Fruit fly (Drosophila melanogaster) whole organism, prepupa: ENCODE measurements around the gene SkpA.

Experiments
- Blimp-1 ChIP-seq: fragments of 200-800 bp; sonication (Bioruptor generic); optimal IDR thresholded peaks from 3 replicates; lab custom pipeline; 2017; ENCODE audit warnings: missing biosample characterization, missing genetic modification characterization, mild to moderate bottlenecking, moderate library complexity, missing genetic modification reagents
- CG34406 ChIP-seq: fragments of 200-800 bp; sonication (Bioruptor generic); optimal IDR thresholded peaks from 3 replicates; lab custom pipeline; 2016; ENCODE audit warnings: missing biosample characterization, missing genetic modification characterization
- CG6854 ChIP-seq: fragments of 200-800 bp; sonication (Bioruptor generic); optimal IDR thresholded peaks from 2 replicates; lab custom pipeline; 2017; ENCODE audit warnings: missing biosample characterization, mild to moderate bottlenecking, missing genetic modification characterization
- Sox102F ChIP-seq: fragments of 200-800 bp; sonication (Bioruptor generic); optimal IDR thresholded peaks from 2 replicates; lab custom pipeline; 2016; ENCODE audit warnings: missing biosample characterization, mild to moderate bottlenecking, missing genetic modification characterization
- Sox14 ChIP-seq: fragments of 200-800 bp; sonication (Bioruptor generic); optimal IDR thresholded peaks from 3 replicates; lab custom pipeline; 2016; ENCODE audit warnings: missing biosample characterization, missing genetic modification characterization

- TF ChIP-seq Sox14 = no peak
- TF ChIP-seq CG34406 = no peak
- no peak for TF ChIP-seq Sox102F (GFP tag; lab: Kevin White, UChicago)
- TF ChIP-seq CG6854 (GFP tag; lab: Kevin White, UChicago) = no peak
- TF ChIP-seq Blimp-1 (GFP tag; lab: Kevin White, UChicago) = no peak
These were observed 39.0 kb upstream of the SkpA start for dm6 chrX:616761-617476.
